Fruit fly (Drosophila melanogaster) whole organism, embryonic: Measurements from ENCODE around the gene CG17202.

Experiments used
- Adf1 ChIP-seq: fragments of 200-800 bp; sonication (Bioruptor generic); IDR thresholded peaks from 2 replicates; pipeline ENCODE4 v1.3.6; 2022; ENCODE audit warnings: missing biosample characterization, missing genetic modification characterization
- CG11695 ChIP-seq: fragments of 200-800 bp; sonication (Bioruptor generic); IDR thresholded peaks from 3 replicates; pipeline ENCODE4 v1.3.6; 2022; ENCODE audit warnings: missing biosample characterization, missing genetic modification characterization
- CG12104 ChIP-seq: fragments of 200-800 bp; sonication (Bioruptor generic); optimal IDR thresholded peaks from 3 replicates; lab custom pipeline; 2016; ENCODE audit warnings: missing biosample characterization, missing genetic modification characterization
- CG13123 ChIP-seq: fragments of 200-800 bp; sonication (Bioruptor generic); optimal IDR thresholded peaks from 2 replicates; lab custom pipeline; 2016; ENCODE audit warnings: missing biosample characterization, missing genetic modification characterization
- CG15479 ChIP-seq: fragments of 200-800 bp; sonication (Bioruptor generic); optimal IDR thresholded peaks from 3 replicates; lab custom pipeline; 2019; ENCODE audit warnings: missing biosample characterization, mild to moderate bottlenecking, missing genetic modification characterization, moderate library complexity
- CG16779 ChIP-seq: fragments of 200-800 bp; sonication (Bioruptor generic); IDR thresholded peaks from 2 replicates; pipeline ENCODE4 v1.3.6; 2022; ENCODE audit warnings: missing biosample characterization, missing genetic modification characterization
- CG17568 ChIP-seq: fragments of 200-800 bp; sonication (Bioruptor generic); optimal IDR thresholded peaks from 2 replicates; lab custom pipeline; 2018; ENCODE audit warnings: missing biosample characterization, mild to moderate bottlenecking, missing genetic modification characterization, moderate library complexity
- CG17612 ChIP-seq: fragments of 200-800 bp; sonication (Bioruptor generic); IDR thresholded peaks from 2 replicates; pipeline ENCODE4 v1.3.6; 2022; ENCODE audit warnings: missing biosample characterization, missing genetic modification characterization
- CG31224 ChIP-seq: fragments of 200-800 bp; sonication (Bioruptor generic); IDR thresholded peaks from 2 replicates; pipeline ENCODE4 v1.3.6; 2022; ENCODE audit warnings: missing biosample characterization, missing genetic modification characterization
- CG32772 ChIP-seq: fragments of 200-800 bp; sonication (Bioruptor generic); IDR thresholded peaks from 2 replicates; pipeline ENCODE4 v1.3.6; 2022; ENCODE audit warnings: missing biosample characterization, missing genetic modification characterization
- CG3847 ChIP-seq: fragments of 200-800 bp; sonication (Bioruptor generic); IDR thresholded peaks from 2 replicates; pipeline ENCODE4 v1.3.6; 2022; ENCODE audit warnings: missing biosample characterization, missing genetic modification characterization
- CG4854 ChIP-seq: fragments of 200-800 bp; sonication (Bioruptor generic); optimal IDR thresholded peaks from 2 replicates; lab custom pipeline; 2016; ENCODE audit warnings: missing biosample characterization, missing genetic modification characterization, inconsistent platforms
- CG7963 ChIP-seq: fragments of 200-800 bp; sonication (Bioruptor generic); IDR thresholded peaks from 3 replicates; pipeline ENCODE4 v1.3.6; 2022; ENCODE audit warnings: missing biosample characterization, missing genetic modification characterization; ENCODE audit not compliant: partially characterized antibody
- CG7987 ChIP-seq: fragments of 200-800 bp; sonication (Bioruptor generic); optimal IDR thresholded peaks from 2 replicates; lab custom pipeline; 2018; ENCODE audit warnings: missing biosample characterization, mild to moderate bottlenecking, missing genetic modification characterization, moderate library complexity
- CG8281 ChIP-seq: fragments of 200-800 bp; sonication (Bioruptor generic); optimal IDR thresholded peaks from 2 replicates; lab custom pipeline; 2018; ENCODE audit warnings: missing biosample characterization, mild to moderate bottlenecking, missing genetic modification characterization, moderate library complexity
- CG8478 ChIP-seq: fragments of >200 bp; optimal IDR thresholded peaks from 2 replicates; lab custom pipeline; 2018
- CG9437 ChIP-seq: fragments of 200-800 bp; sonication (Bioruptor generic); optimal IDR thresholded peaks from 2 replicates; lab custom pipeline; 2018; ENCODE audit warnings: missing biosample characterization, mild to moderate bottlenecking, missing genetic modification characterization
- CG9817 ChIP-seq: fragments of 200-800 bp; sonication (Bioruptor generic); optimal IDR thresholded peaks from 2 replicates; lab custom pipeline; 2018; ENCODE audit warnings: missing biosample characterization, mild to moderate bottlenecking, missing genetic modification characterization, moderate library complexity
- CG9932 ChIP-seq: fragments of 200-800 bp; sonication (Bioruptor generic); IDR thresholded peaks from 2 replicates; pipeline ENCODE4 v1.3.6; 2022; ENCODE audit warnings: missing biosample characterization, missing genetic modification characterization
- D19A ChIP-seq: fragments of 200-800 bp; optimal IDR thresholded peaks from 3 replicates; lab custom pipeline; 2019; ENCODE audit warnings: missing biosample characterization, mild to moderate bottlenecking, missing genetic modification characterization, moderate library complexity
- Dip3 ChIP-seq: fragments of 200-800 bp; sonication (Bioruptor generic); optimal IDR thresholded peaks from 3 replicates; lab custom pipeline; 2016; ENCODE audit warnings: missing biosample characterization, missing genetic modification characterization
- ERR ChIP-seq: fragments of 200-800 bp; sonication (Bioruptor generic); optimal IDR thresholded peaks from 2 replicates; lab custom pipeline; 2016; ENCODE audit warnings: missing biosample characterization, missing genetic modification characterization
- Ets65A ChIP-seq: fragments of 200-800 bp; sonication (Bioruptor generic); peaks from one replicate; lab custom pipeline; 2016; ENCODE audit warnings: missing biosample characterization, missing genetic modification characterization
- Mad ChIP-seq: fragments of 200-800 bp; sonication (Bioruptor generic); optimal IDR thresholded peaks from 2 replicates; lab custom pipeline; 2016; ENCODE audit warnings: missing biosample characterization, missing genetic modification characterization
- NC2β ChIP-seq: fragments of 200-800 bp; sonication (Bioruptor generic); optimal IDR thresholded peaks from 2 replicates; lab custom pipeline; 2016; ENCODE audit warnings: missing biosample characterization, missing genetic modification characterization
- Side ChIP-seq: fragments of 200-800 bp; sonication (Bioruptor generic); optimal IDR thresholded peaks from 2 replicates; lab custom pipeline; 2016; ENCODE audit warnings: missing biosample characterization, missing genetic modification characterization
- Xrp1 ChIP-seq: fragments of 200-800 bp; sonication (Bioruptor generic); IDR thresholded peaks from 2 replicates; pipeline ENCODE4 v1.3.6; 2022; ENCODE audit warnings: missing biosample characterization, missing genetic modification characterization
- bbx ChIP-seq: fragments of 200-800 bp; sonication (Bioruptor generic); IDR thresholded peaks from 2 replicates; pipeline ENCODE4 v1.3.6; 2022; ENCODE audit warnings: missing biosample characterization, missing genetic modification characterization; ENCODE audit not compliant: partially characterized antibody
- btn ChIP-seq: fragments of 200-800 bp; sonication (Bioruptor generic); optimal IDR thresholded peaks from 2 replicates; lab custom pipeline; 2016; ENCODE audit warnings: missing biosample characterization, missing genetic modification characterization
- en ChIP-seq: fragments of 200-800 bp; sonication (Bioruptor generic); optimal IDR thresholded peaks from 2 replicates; lab custom pipeline; 2016; ENCODE audit warnings: missing biosample characterization, missing genetic modification characterization
- esg ChIP-seq: fragments of 200-800 bp; sonication (Bioruptor generic); conservative IDR thresholded peaks from 2 replicates; pipeline ENCODE4 v1.3.6; 2022; ENCODE audit warnings: missing biosample characterization, missing genetic modification characterization
- exex ChIP-seq: fragments of 200-800 bp; sonication (Bioruptor generic); optimal IDR thresholded peaks from 4 replicates; lab custom pipeline; 2018; ENCODE audit warnings: missing biosample characterization, mild to moderate bottlenecking, missing genetic modification characterization, moderate library complexity
- fd3F ChIP-seq: fragments of 200-800 bp; sonication (Bioruptor generic); optimal IDR thresholded peaks from 2 replicates; lab custom pipeline; 2018; ENCODE audit warnings: missing biosample characterization, mild to moderate bottlenecking, missing genetic modification characterization, moderate library complexity
- gsb ChIP-seq: fragments of 200-800 bp; sonication (Bioruptor generic); IDR thresholded peaks from 2 replicates; pipeline ENCODE4 v1.3.6; 2022; ENCODE audit warnings: missing biosample characterization, missing genetic modification characterization
- her ChIP-seq: fragments of 200-800 bp; sonication (Bioruptor generic); optimal IDR thresholded peaks from 2 replicates; lab custom pipeline; 2016; ENCODE audit warnings: missing biosample characterization, missing genetic modification characterization
- jumu ChIP-seq: fragments of 200-800 bp; sonication (Bioruptor generic); optimal IDR thresholded peaks from 3 replicates; lab custom pipeline; 2016; ENCODE audit warnings: missing biosample characterization, missing genetic modification characterization
- lov ChIP-seq, 2 experiments: fragments of 200-800 bp in 1 of 2; fragments of >200 bp in 1 of 2; sonication (Bioruptor generic) in 1 of 2; IDR thresholded peaks in 1 of 2; optimal IDR thresholded peaks in 1 of 2; 2 replicates in 1 of 2; 3 replicates in 1 of 2; pipeline versions ENCODE4 v1.3.6 to Lab custom; 2017 to 2022; ENCODE audit warnings: missing biosample characterization in 1 of 2, missing genetic modification characterization in 1 of 2
- mam ChIP-seq: fragments of 200-800 bp; sonication (Bioruptor generic); optimal IDR thresholded peaks from 3 replicates; lab custom pipeline; 2016; ENCODE audit warnings: missing biosample characterization, missing genetic modification characterization
- prd ChIP-seq, 3 experiments: fragments of >200 bp in 2 of 3; fragments of 200-800 bp in 1 of 3; sonication (Bioruptor generic) in 1 of 3; optimal IDR thresholded peaks in 2 of 3; IDR thresholded peaks in 1 of 3; 2 replicates in 2 of 3; 3 replicates in 1 of 3; pipeline versions ENCODE4 v1.3.6 to Lab custom; 2017 to 2022; ENCODE audit warnings: missing biosample characterization in 1 of 3, missing genetic modification characterization in 1 of 3
- sisA ChIP-seq: fragments of 200-800 bp; sonication (Bioruptor generic); IDR thresholded peaks from 2 replicates; pipeline ENCODE4 v1.3.6; 2022; ENCODE audit warnings: missing biosample characterization, missing genetic modification characterization
- so ChIP-seq: fragments of 200-800 bp; sonication (Bioruptor generic); IDR thresholded peaks from 3 replicates; pipeline ENCODE4 v1.3.6; 2022; ENCODE audit warnings: missing biosample characterization, missing genetic modification characterization
- sob ChIP-seq: fragments of 200-800 bp; sonication (Bioruptor generic); IDR thresholded peaks from 2 replicates; pipeline ENCODE4 v1.3.6; 2022; ENCODE audit warnings: missing biosample characterization, missing genetic modification characterization
- ssp ChIP-seq: fragments of 200-800 bp; sonication (Bioruptor generic); IDR thresholded peaks from 2 replicates; pipeline ENCODE4 v1.3.6; 2022; ENCODE audit warnings: missing biosample characterization, missing genetic modification characterization
- sug ChIP-seq: fragments of 200-800 bp; optimal IDR thresholded peaks from 2 replicates; lab custom pipeline; 2019; ENCODE audit warnings: missing biosample characterization, mild to moderate bottlenecking, missing genetic modification characterization, moderate library complexity
- wdn ChIP-seq: fragments of 200-800 bp; sonication (Bioruptor generic); IDR thresholded peaks from 2 replicates; pipeline ENCODE4 v1.3.6; 2022; ENCODE audit warnings: missing biosample characterization, missing genetic modification characterization

CG17202 gene

DNA sequence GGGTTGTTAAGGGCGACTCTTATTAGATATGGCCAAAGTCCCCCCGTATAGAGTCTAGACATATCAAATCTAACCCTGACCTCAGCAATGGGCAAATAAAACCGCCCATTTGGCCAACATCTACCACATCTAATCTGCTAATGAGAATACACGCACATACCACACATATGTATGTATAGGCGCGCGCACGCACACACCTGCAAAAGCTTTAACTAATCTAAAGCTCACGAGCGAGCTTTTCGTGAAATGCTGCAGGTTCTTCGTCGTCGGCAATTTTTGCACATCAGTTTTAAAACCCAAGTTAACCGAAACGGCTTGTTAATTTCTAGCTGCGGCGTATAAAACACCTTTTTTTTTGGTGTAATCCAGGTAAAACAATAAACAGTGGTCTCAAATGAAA lies 21.2 kb downstream of the CG17202 start (continued):
- peak; percentile 20 for TF ChIP-seq sug (tag; lab: Kevin White, UChicago)
- TF ChIP-seq CG12104 (GFP tag; lab: Kevin White, UChicago): no peak
- TF ChIP-seq Side (GFP tag; lab: Kevin White, UChicago): no peak
- no peak for TF ChIP-seq NC2β (GFP tag; lab: Kevin White, UChicago)
- TF ChIP-seq esg (GFP tag; lab: Robert Waterston, UW): no peak
- no peak for TF ChIP-seq sisA (GFP tag; lab: Robert Waterston, UW)
- 0 out of 2 replicates have a peak, but pooled peaks have one; percentile 6 for TF ChIP-seq bbx (GFP tag; lab: Robert Waterston, UW)
- no peak for TF ChIP-seq Mad (GFP tag; lab: Kevin White, UChicago)
- no peak for TF ChIP-seq Adf1 (GFP tag; lab: Robert Waterston, UW)
- TF ChIP-seq CG8478: no peak
- TF ChIP-seq fd3F (GFP tag; lab: Kevin White, UChicago): no peak
- no peak for TF ChIP-seq gsb (GFP tag; lab: Robert Waterston, UW)
- no peak for TF ChIP-seq CG4854 (GFP tag; lab: Kevin White, UChicago)
- TF ChIP-seq, all 482 proteins: peak for 25

DNA sequence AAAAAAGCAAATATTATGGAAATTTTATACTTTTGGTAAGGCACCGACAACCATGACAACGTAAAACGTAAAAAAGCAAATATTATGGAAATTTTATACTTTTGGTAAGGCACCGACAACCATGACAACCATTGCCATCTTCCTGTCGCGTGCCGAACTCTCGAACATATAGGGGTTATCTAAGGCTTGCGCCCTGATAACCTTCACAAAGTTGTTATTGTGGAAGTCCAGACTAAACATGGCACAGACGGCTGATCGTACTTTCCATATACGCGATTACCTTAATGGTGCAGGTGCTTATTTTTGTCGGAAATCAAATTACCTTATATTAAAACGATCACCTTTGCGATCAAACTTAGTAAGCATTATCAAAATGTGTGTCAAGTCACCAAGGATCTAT lies 22.9 kb downstream of the CG17202 start:
- no peak for TF ChIP-seq CG17568 (GFP tag; lab: Kevin White, UChicago)
- TF ChIP-seq Dip3 (GFP tag; lab: Kevin White, UChicago): no peak
- no peak for TF ChIP-seq CG11695 (GFP tag; lab: Robert Waterston, UW)
- no peak for TF ChIP-seq CG7963 (GFP tag; lab: Robert Waterston, UW)
- no peak for TF ChIP-seq mam (GFP tag; lab: Kevin White, UChicago)
- no peak for TF ChIP-seq Xrp1 (GFP tag; lab: Robert Waterston, UW)
- TF ChIP-seq CG7987: peak; percentile 29
- TF ChIP-seq CG16779 (GFP tag; lab: Robert Waterston, UW): no peak
- no peak for TF ChIP-seq CG9932
- no peak for TF ChIP-seq so (GFP tag; lab: Robert Waterston, UW)
- no peak for TF ChIP-seq lov (optimal IDR thresholded peaks at IDR 0.05; lab: Kevin White, UChicago)
- no peak for TF ChIP-seq lov (GFP tag; IDR thresholded peaks at IDR 0.05; lab: Robert Waterston, UW)
- no peak for TF ChIP-seq CG3847 (GFP tag; lab: Robert Waterston, UW)
- TF ChIP-seq her: no peak
- TF ChIP-seq exex (tag; lab: Kevin White, UChicago): peak; percentile 12

DNA sequence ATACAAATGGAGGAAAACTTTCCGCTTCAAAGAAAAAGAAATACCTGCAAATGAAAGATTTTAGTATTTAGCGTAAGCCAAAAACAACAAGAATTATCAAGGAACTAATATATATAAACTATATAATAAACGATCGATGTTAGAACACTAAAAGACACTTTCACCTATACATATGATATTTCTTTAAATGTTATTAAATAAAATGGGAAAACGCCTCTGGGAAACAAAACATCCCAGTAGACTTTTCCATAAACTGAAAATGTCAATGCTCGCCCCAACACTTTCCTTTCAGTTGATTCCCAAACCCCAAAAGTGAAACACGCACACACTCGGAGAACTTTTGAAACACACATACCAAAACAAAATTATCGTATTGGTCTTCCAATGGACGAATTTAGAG lies 24.8 kb downstream of the CG17202 start, which contains the start of gene vrs:
TSS of gene vrs (plus strand) at position 301 of the 400 bp plus-strand sequence.
- TF ChIP-seq Xrp1 (GFP tag; lab: Robert Waterston, UW) (no peak), wdn (GFP tag; lab: Robert Waterston, UW) (no peak), jumu (GFP tag; lab: Kevin White, UChicago) (no peak)

DNA sequence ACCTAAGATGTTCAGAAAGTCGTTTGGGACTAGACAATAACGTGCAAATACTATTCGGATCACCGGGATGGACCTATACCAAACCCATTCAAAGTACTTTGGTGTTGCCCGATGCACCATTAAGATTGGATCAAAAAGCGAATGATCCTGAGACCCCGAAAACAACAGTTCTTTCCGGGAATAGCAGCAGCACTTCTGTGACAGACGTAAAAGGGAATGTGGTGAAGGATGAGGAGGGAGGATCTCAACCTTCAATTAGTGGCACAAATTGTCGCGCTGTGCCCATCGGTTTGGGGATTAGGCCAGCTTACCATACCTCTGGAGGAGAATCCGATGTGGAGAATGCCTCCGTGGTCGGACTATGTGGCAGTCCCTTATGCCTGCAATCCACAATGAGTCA lies 25.8 kb downstream of the CG17202 start:
- TF ChIP-seq CG8281 (no peak), Ets65A (peak; percentile 92), D19A (tag; lab: Kevin White, UChicago) (no peak)

DNA sequence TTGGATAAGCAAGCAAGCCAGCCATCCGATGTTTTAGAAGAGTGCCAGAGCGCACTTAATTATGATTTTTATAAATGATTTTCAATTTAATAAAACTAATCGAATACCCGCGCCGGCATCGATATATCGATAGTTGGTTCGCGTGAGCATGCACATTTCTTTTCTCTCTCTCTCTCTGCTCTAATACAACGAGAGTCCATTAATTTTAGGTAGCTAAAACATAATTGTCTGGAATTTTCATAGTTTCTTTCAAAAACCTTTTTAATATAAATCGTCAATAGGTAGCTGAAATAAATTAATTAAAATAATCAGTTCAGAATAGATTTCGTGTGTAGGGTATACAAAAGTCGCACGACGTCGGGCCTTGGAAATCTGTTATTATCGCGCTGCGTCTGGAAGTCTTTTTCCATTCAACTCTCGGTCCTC lies 26.3 kb downstream of the CG17202 start, which contains the start of gene CG18549:
TSS of gene CG18549 (plus strand) at position 408 of the 426 bp plus-strand sequence.
- peak; percentile 99 for TF ChIP-seq en (GFP tag; lab: Kevin White, UChicago)
- TF ChIP-seq CG9817 (tag; lab: Kevin White, UChicago): peak; percentile 100
- peak; percentile 99 for TF ChIP-seq btn
- no peak for TF ChIP-seq prd (optimal IDR thresholded peaks at IDR 0.05; lab: Kevin White, UChicago)
- TF ChIP-seq prd (GFP tag; IDR thresholded peaks at IDR 0.05; lab: Robert Waterston, UW): peak; percentile 100
- TF ChIP-seq CG15479 (GFP tag; lab: Kevin White, UChicago): peak; percentile 71
- TF ChIP-seq fd3F (GFP tag; lab: Kevin White, UChicago): peak; percentile 99
- peak; percentile 97 for TF ChIP-seq ssp (GFP tag; lab: Robert Waterston, UW)
- TF ChIP-seq CG17612 (GFP tag; lab: Robert Waterston, UW): peak; percentile 99
- peak; percentile 98 for TF ChIP-seq ERR (GFP tag; lab: Kevin White, UChicago)
- peak; percentile 100 for TF ChIP-seq CG32772 (GFP tag; lab: Robert Waterston, UW)
- peak; percentile 100 for TF ChIP-seq sob (GFP tag; lab: Robert Waterston, UW)
- TF ChIP-seq CG13123 (GFP tag; lab: Kevin White, UChicago): peak; percentile 99
- TF ChIP-seq CG9437: peak; percentile 97
- TF ChIP-seq lov (optimal IDR thresholded peaks at IDR 0.05; lab: Kevin White, UChicago): no peak
- peak; percentile 100 for TF ChIP-seq lov (GFP tag; IDR thresholded peaks at IDR 0.05; lab: Robert Waterston, UW)
- peak; percentile 98 for TF ChIP-seq CG31224 (GFP tag; lab: Robert Waterston, UW)
